Worm (Caenorhabditis elegans): ENCODE measurements around the gene ceh-62.

DNA sequence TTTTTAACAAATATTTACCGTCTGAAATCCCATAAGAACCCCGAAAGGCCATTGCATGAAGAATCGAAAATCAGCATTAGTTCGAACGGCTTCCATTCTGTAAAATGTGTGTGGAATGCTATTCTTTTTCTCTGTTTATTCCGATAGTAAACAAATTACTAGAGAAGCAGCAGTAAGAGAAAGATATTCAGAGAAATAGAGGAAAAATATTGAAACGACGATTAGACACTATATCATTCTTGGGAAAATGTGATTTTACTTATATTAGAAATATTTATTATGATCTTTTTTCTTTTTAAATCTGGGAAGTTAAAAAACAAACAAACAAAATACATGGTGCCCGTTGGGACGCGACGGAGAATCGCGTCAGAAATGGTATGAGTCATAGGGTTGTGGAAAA is 38.0 kb downstream of the ceh-62 start, which contains the start of gene M106.8:
- TF ChIP-seq mep-1 (tag; optimal IDR thresholded peaks at IDR 0.05) (no peak), nhr-76 (tag; optimal IDR thresholded peaks at IDR 0.05) (no peak), lin-13 (tag; optimal IDR thresholded peaks at IDR 0.05) (no peak), lsy-2 (tag; optimal IDR thresholded peaks at IDR 0.05) (no peak), ztf-11 (tag; optimal IDR thresholded peaks at IDR 0.05) (no peak), ceh-39 (tag; optimal IDR thresholded peaks at IDR 0.05) (no peak), snpc-4 (tag; optimal IDR thresholded peaks at IDR 0.05) (no peak), unc-39 (tag; optimal IDR thresholded peaks at IDR 0.05) (no peak), elt-1 (tag; optimal IDR thresholded peaks at IDR 0.05; ENCODE audit: borderline replicate concordance, insufficient read depth) (no peak), nhr-2 (tag; optimal IDR thresholded peaks at IDR 0.05) (no peak), bed-3 (GFP tag; optimal IDR thresholded peaks at IDR 0.05) (no peak), ces-1 (GFP tag; optimal IDR thresholded peaks at IDR 0.05) (no peak), nhr-237 (tag; optimal IDR thresholded peaks at IDR 0.05) (no peak)

All from whole organism, mixed stage, embryonic.